Fruit fly (Drosophila melanogaster) whole organism, embryonic: ENCODE results near the gene Dif.
A peak's percentile ranks its signal among the peaks of the same experiment; 100 is the strongest.

ENCODE experiments used
- Antp ChIP-seq: fragments of 200-800 bp; sonication (Bioruptor generic); optimal IDR thresholded peaks from 3 replicates; lab custom pipeline; 2016; ENCODE audit warnings: missing biosample characterization, missing genetic modification characterization
- Asciz ChIP-seq: fragments of 200-800 bp; sonication (Bioruptor generic); optimal IDR thresholded peaks from 2 replicates; lab custom pipeline; 2017; ENCODE audit warnings: missing biosample characterization, mild to moderate bottlenecking, missing genetic modification characterization, missing genetic modification reagents
- CG1024 ChIP-seq: fragments of 200-800 bp; sonication (Bioruptor generic); IDR thresholded peaks from 2 replicates; pipeline ENCODE4 v1.3.6; 2022; ENCODE audit warnings: missing biosample characterization, missing genetic modification characterization
- CG10321 ChIP-seq: fragments of 200-800 bp; sonication (Bioruptor generic); IDR thresholded peaks from 2 replicates; pipeline ENCODE4 v1.3.6; 2022; ENCODE audit warnings: missing biosample characterization, missing genetic modification characterization
- CG10366 ChIP-seq: fragments of 200-800 bp; sonication (Bioruptor generic); IDR thresholded peaks from 2 replicates; pipeline ENCODE4 v1.3.6; 2022; ENCODE audit warnings: missing biosample characterization, missing genetic modification characterization
- CG12299 ChIP-seq: fragments of 200-800 bp; sonication (Bioruptor generic); optimal IDR thresholded peaks from 2 replicates; lab custom pipeline; 2018; ENCODE audit warnings: missing biosample characterization, mild to moderate bottlenecking, missing genetic modification characterization
- CG15514 ChIP-seq: fragments of 200-800 bp; sonication (Bioruptor generic); optimal IDR thresholded peaks from 3 replicates; lab custom pipeline; 2017; ENCODE audit warnings: missing biosample characterization, missing genetic modification characterization, mild to moderate bottlenecking, moderate library complexity, missing genetic modification reagents
- CG15601 ChIP-seq: fragments of 200-800 bp; sonication (Bioruptor generic); optimal IDR thresholded peaks from 3 replicates; lab custom pipeline; 2019; ENCODE audit warnings: missing biosample characterization, mild to moderate bottlenecking, missing genetic modification characterization, moderate library complexity
- CG17385 ChIP-seq: fragments of 200-800 bp; sonication (Bioruptor generic); optimal IDR thresholded peaks from 3 replicates; lab custom pipeline; 2018; ENCODE audit warnings: missing biosample characterization, mild to moderate bottlenecking, missing genetic modification characterization
- CG2875 ChIP-seq: fragments of 200-800 bp; sonication (Bioruptor generic); optimal IDR thresholded peaks from 2 replicates; lab custom pipeline; 2017; ENCODE audit warnings: missing biosample characterization, mild to moderate bottlenecking, missing genetic modification characterization, missing genetic modification reagents
- CG30403 ChIP-seq: fragments of 200-800 bp; sonication (Bioruptor generic); optimal IDR thresholded peaks from 3 replicates; lab custom pipeline; 2016; ENCODE audit warnings: missing biosample characterization, missing genetic modification characterization
- CG3407 ChIP-seq: fragments of 200-800 bp; sonication (Bioruptor generic); optimal IDR thresholded peaks from 2 replicates; lab custom pipeline; 2018; ENCODE audit warnings: missing biosample characterization, mild to moderate bottlenecking, missing genetic modification characterization
- CG3726 ChIP-seq: fragments of 200-800 bp; sonication (Bioruptor generic); IDR thresholded peaks from 3 replicates; pipeline ENCODE4, ENCODE4 v1.3.6; 2022; ENCODE audit warnings: missing biosample characterization, missing genetic modification characterization
- CG4707 ChIP-seq: fragments of 200-800 bp; sonication (Bioruptor generic); optimal IDR thresholded peaks from 2 replicates; lab custom pipeline; 2018; ENCODE audit warnings: missing biosample characterization, mild to moderate bottlenecking, missing genetic modification characterization, moderate library complexity
- CG6854 ChIP-seq: fragments of 200-800 bp; sonication (Bioruptor generic); optimal IDR thresholded peaks from 3 replicates; lab custom pipeline; 2017; ENCODE audit warnings: missing biosample characterization, mild to moderate bottlenecking, missing genetic modification characterization
- CG7357 ChIP-seq: fragments of 200-800 bp; sonication (Bioruptor generic); IDR thresholded peaks from 3 replicates; pipeline ENCODE4 v1.3.6; 2022; ENCODE audit warnings: missing biosample characterization, missing genetic modification characterization
- CG7928 ChIP-seq: fragments of 200-800 bp; sonication (Bioruptor generic); optimal IDR thresholded peaks from 2 replicates; lab custom pipeline; 2017; ENCODE audit warnings: missing biosample characterization, mild to moderate bottlenecking, missing genetic modification characterization
- CoRest ChIP-seq: fragments of 200-800 bp; sonication (Bioruptor generic); optimal IDR thresholded peaks from 3 replicates; lab custom pipeline; 2018; ENCODE audit warnings: missing biosample characterization, mild to moderate bottlenecking, missing genetic modification characterization, moderate library complexity
- CrebB ChIP-seq: fragments of 200-800 bp; sonication (Bioruptor generic); optimal IDR thresholded peaks from 3 replicates; lab custom pipeline; 2018; ENCODE audit warnings: missing biosample characterization, mild to moderate bottlenecking, missing genetic modification characterization
- D ChIP-seq, 2 experiments: fragments of 200-800 bp in 1 of 2; fragments of >200 bp in 1 of 2; sonication (Bioruptor generic) in 1 of 2; optimal IDR thresholded peaks; 2 replicates in 1 of 2; 3 replicates in 1 of 2; lab custom pipeline; 2017; ENCODE audit warnings: mild to moderate bottlenecking in 1 of 2, missing biosample characterization in 1 of 2, missing genetic modification characterization in 1 of 2, missing genetic modification reagents in 1 of 2
- D19A ChIP-seq: fragments of 200-800 bp; optimal IDR thresholded peaks from 3 replicates; lab custom pipeline; 2019; ENCODE audit warnings: missing biosample characterization, mild to moderate bottlenecking, missing genetic modification characterization, moderate library complexity
- Dip2 ChIP-seq: fragments of 200-800 bp; sonication (Bioruptor generic); IDR thresholded peaks from 2 replicates; pipeline ENCODE4 v1.3.6; 2022; ENCODE audit warnings: missing biosample characterization, missing genetic modification characterization
- Dip3 ChIP-seq: fragments of 200-800 bp; sonication (Bioruptor generic); optimal IDR thresholded peaks from 3 replicates; lab custom pipeline; 2016; ENCODE audit warnings: missing biosample characterization, missing genetic modification characterization
- Gsc ChIP-seq: fragments of 200-800 bp; sonication (Bioruptor generic); IDR thresholded peaks from 2 replicates; pipeline ENCODE4 v1.3.6; 2022; ENCODE audit warnings: missing biosample characterization, missing genetic modification characterization
- HLH4C ChIP-seq: fragments of 200-800 bp; sonication (Bioruptor generic); IDR thresholded peaks from 3 replicates; pipeline ENCODE4 v1.3.6; 2022; ENCODE audit warnings: missing biosample characterization, missing genetic modification characterization; ENCODE audit not compliant: partially characterized antibody
- Hmr ChIP-seq: fragments of 200-800 bp; sonication (Bioruptor generic); optimal IDR thresholded peaks from 3 replicates; lab custom pipeline; 2017; ENCODE audit warnings: mild to moderate bottlenecking, missing biosample characterization, missing genetic modification reagents, missing genetic modification characterization
- Meics ChIP-seq: fragments of 200-800 bp; sonication (Bioruptor generic); optimal IDR thresholded peaks from 2 replicates; lab custom pipeline; 2017; ENCODE audit warnings: missing biosample characterization, mild to moderate bottlenecking, missing genetic modification characterization
- NK7.1 ChIP-seq: fragments of 200-800 bp; sonication (Bioruptor generic); optimal IDR thresholded peaks from 3 replicates; lab custom pipeline; 2016; ENCODE audit warnings: missing biosample characterization, missing genetic modification characterization
- Neu2 ChIP-seq: fragments of 200-800 bp; sonication (Bioruptor generic); optimal IDR thresholded peaks from 3 replicates; lab custom pipeline; 2016; ENCODE audit warnings: missing biosample characterization, missing genetic modification characterization, borderline replicate concordance
- Rx ChIP-seq: fragments of 200-800 bp; sonication (Bioruptor generic); IDR thresholded peaks from 2 replicates; pipeline ENCODE4 v1.3.6; 2022; ENCODE audit warnings: missing biosample characterization, missing genetic modification characterization
- Ssrp ChIP-seq: fragments of 200-800 bp; sonication (Bioruptor generic); optimal IDR thresholded peaks from 2 replicates; lab custom pipeline; 2018; ENCODE audit warnings: missing biosample characterization, mild to moderate bottlenecking, missing genetic modification characterization, moderate library complexity
- Stat92E ChIP-seq, 3 experiments: fragments of >200 bp in 2 of 3; fragments of 200-800 bp in 1 of 3; sonication (Bioruptor generic) in 1 of 3; optimal IDR thresholded peaks; 2 replicates each; lab custom pipeline; 2017 to 2019; ENCODE audit warnings: missing biosample characterization in 3 of 3, missing genetic modification characterization in 3 of 3, mild to moderate bottlenecking in 1 of 3, moderate library complexity in 1 of 3
- Usf ChIP-seq: fragments of 200-800 bp; sonication (Bioruptor generic); optimal IDR thresholded peaks from 2 replicates; lab custom pipeline; 2017; ENCODE audit warnings: missing genotype, missing biosample characterization, missing genetic modification characterization
- ac ChIP-seq: fragments of 200-800 bp; sonication (Bioruptor generic); optimal IDR thresholded peaks from 3 replicates; lab custom pipeline; 2017; ENCODE audit warnings: missing biosample characterization, mild to moderate bottlenecking, missing genetic modification characterization
- bigmax ChIP-seq: fragments of 200-800 bp; sonication (Bioruptor generic); optimal IDR thresholded peaks from 2 replicates; lab custom pipeline; 2018; ENCODE audit warnings: missing biosample characterization, mild to moderate bottlenecking, missing genetic modification characterization
- bsh ChIP-seq, 2 experiments: fragments of 200-800 bp; sonication (Bioruptor generic); optimal IDR thresholded peaks; 2 replicates each; lab custom pipeline; 2017 to 2018; ENCODE audit warnings: mild to moderate bottlenecking in 2 of 2, missing biosample characterization in 2 of 2, missing genetic modification characterization in 2 of 2, moderate library complexity in 1 of 2
- da ChIP-seq: fragments of 200-800 bp; sonication (Bioruptor generic); optimal IDR thresholded peaks from 2 replicates; lab custom pipeline; 2016; ENCODE audit warnings: missing biosample characterization, missing genetic modification characterization
- en ChIP-seq: fragments of 200-800 bp; sonication (Bioruptor generic); optimal IDR thresholded peaks from 2 replicates; lab custom pipeline; 2016; ENCODE audit warnings: missing biosample characterization, missing genetic modification characterization
- ind ChIP-seq: fragments of 200-800 bp; sonication (Bioruptor generic); optimal IDR thresholded peaks from 3 replicates; lab custom pipeline; 2016; ENCODE audit warnings: missing biosample characterization, missing genetic modification characterization
- nerfin-2 ChIP-seq: fragments of 200-800 bp; sonication (Bioruptor generic); IDR thresholded peaks from 2 replicates; pipeline ENCODE4 v1.3.6; 2022; ENCODE audit warnings: missing biosample characterization, missing genetic modification characterization; ENCODE audit not compliant: partially characterized antibody
- pfk ChIP-seq: fragments of 200-800 bp; sonication (Bioruptor generic); optimal IDR thresholded peaks from 2 replicates; lab custom pipeline; 2018; ENCODE audit warnings: missing biosample characterization, mild to moderate bottlenecking, missing genetic modification characterization, moderate library complexity
- rib ChIP-seq: fragments of 200-800 bp; sonication (Bioruptor generic); IDR thresholded peaks from 2 replicates; pipeline ENCODE4 v1.3.6; 2022; ENCODE audit warnings: missing biosample characterization, missing genetic modification characterization
- ro ChIP-seq: fragments of 200-800 bp; sonication (Bioruptor generic); IDR thresholded peaks from 2 replicates; pipeline ENCODE4 v1.3.6; 2022; ENCODE audit warnings: missing biosample characterization, missing genetic modification characterization
- scrt ChIP-seq: fragments of 200-800 bp; sonication (Bioruptor generic); optimal IDR thresholded peaks from 2 replicates; lab custom pipeline; 2018; ENCODE audit warnings: missing biosample characterization, mild to moderate bottlenecking, missing genetic modification characterization, moderate library complexity
- tx ChIP-seq: fragments of 200-800 bp; sonication (Bioruptor generic); optimal IDR thresholded peaks from 2 replicates; lab custom pipeline; 2016; ENCODE audit warnings: missing biosample characterization, missing genetic modification characterization
- usp ChIP-seq: fragments of >200 bp; optimal IDR thresholded peaks from 2 replicates; lab custom pipeline; 2017; ENCODE audit warnings: missing biosample characterization, missing genetic modification characterization
- wdn ChIP-seq: fragments of 200-800 bp; sonication (Bioruptor generic); IDR thresholded peaks from 2 replicates; pipeline ENCODE4 v1.3.6; 2022; ENCODE audit warnings: missing biosample characterization, missing genetic modification characterization
- zfh1 ChIP-seq: fragments of 200-800 bp; sonication (Bioruptor generic); IDR thresholded peaks from 3 replicates; pipeline ENCODE4 v1.3.6; 2022; ENCODE audit warnings: missing biosample characterization, missing genetic modification characterization

Dif gene

DNA sequence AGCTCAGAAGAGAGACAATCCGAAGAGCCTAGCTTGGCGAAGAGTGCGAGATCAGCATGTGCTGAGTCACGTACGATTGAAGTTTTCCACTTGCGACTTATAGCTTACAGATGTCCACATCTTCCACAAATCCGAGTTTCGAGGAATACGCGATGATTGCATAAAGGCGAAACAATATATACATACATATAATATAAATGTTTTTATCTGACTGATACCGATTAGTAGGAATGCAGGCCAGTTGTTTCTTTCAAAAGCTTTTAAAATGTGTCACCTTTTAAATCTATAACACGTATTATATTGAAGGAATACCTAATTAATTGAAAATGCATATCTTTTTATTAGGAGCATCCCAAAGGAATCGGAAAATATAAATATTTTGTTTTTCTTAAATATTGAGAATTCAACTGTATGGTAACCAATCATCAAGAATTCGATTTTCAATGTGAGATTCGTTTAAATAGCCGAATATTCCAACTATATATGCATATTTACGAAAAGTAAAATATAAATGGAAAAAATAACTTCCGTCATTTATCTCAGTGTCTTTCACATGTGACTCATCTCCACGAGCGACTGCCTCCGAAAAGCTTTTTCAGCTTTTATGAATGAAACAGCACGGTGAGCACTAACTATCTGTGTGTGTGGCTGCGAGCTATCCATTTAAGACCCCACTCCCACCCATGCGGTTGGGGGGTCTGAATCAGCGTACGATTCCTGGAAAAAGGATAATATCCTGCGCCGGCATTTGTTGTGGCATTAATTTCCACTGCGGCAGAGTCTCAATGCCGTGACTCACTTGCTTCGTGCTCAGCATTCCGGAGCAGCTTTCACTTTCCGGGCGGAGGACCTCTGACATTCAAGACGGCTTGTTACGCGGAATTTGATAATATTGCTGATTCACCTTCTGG is 17.8 kb upstream of the Dif start (continued):
- TF ChIP-seq nerfin-2 (GFP tag; lab: Robert Waterston, UW) (no peak), zfh1 (GFP tag; lab: Robert Waterston, UW) (no peak), CG1024 (no peak), Usf (GFP tag; lab: Kevin White, UChicago) (no peak), Gsc (GFP tag; lab: Robert Waterston, UW) (no peak), bsh (GFP tag; optimal IDR thresholded peaks at IDR 0.05; lab: Kevin White, UChicago) (peak in 1 of 2 experiments; percentile 48), D19A (tag; lab: Kevin White, UChicago) (peak; percentile 57), Neu2 (GFP tag; lab: Kevin White, UChicago) (no peak), NK7.1 (GFP tag; lab: Kevin White, UChicago) (peak; percentile 26), CG4707 (GFP tag; lab: Kevin White, UChicago) (no peak), Antp (GFP tag; lab: Kevin White, UChicago) (peak; percentile 27), CG10366 (GFP tag; lab: Robert Waterston, UW) (peak; percentile 23; the same call in 1 of the 2 replicates), ro (GFP tag; lab: Robert Waterston, UW) (no peak), wdn (GFP tag; lab: Robert Waterston, UW) (no peak), scrt (GFP tag; lab: Kevin White, UChicago) (peak; percentile 52), CG10321 (GFP tag; lab: Robert Waterston, UW) (no peak), CrebB (tag; lab: Kevin White, UChicago) (peak; percentile 19), bigmax (GFP tag; lab: Kevin White, UChicago) (no peak), CG30403 (peak; percentile 78), tx (no peak), CG3407 (peak; percentile 33), D (optimal IDR thresholded peaks at IDR 0.05; lab: Kevin White, UChicago) (no peak), D (GFP tag; optimal IDR thresholded peaks at IDR 0.05; lab: Kevin White, UChicago) (peak; percentile 40), CG7928 (GFP tag; lab: Kevin White, UChicago) (no peak), CG12299 (tag; lab: Kevin White, UChicago) (peak; percentile 38), Rx (no peak), Stat92E (GFP tag; optimal IDR thresholded peaks at IDR 0.05; lab: Kevin White, UChicago) (no peak), CG7357 (GFP tag; lab: Robert Waterston, UW) (no peak), HLH4C (no peak), Meics (GFP tag; lab: Kevin White, UChicago) (peak; percentile 79), CG17385 (peak; percentile 50), CG3726 (GFP tag; lab: Robert Waterston, UW) (no peak), Asciz (peak; percentile 60), en (GFP tag; lab: Kevin White, UChicago) (peak; percentile 15), CG6854 (GFP tag; lab: Kevin White, UChicago) (peak; percentile 63), CG15514 (GFP tag; lab: Kevin White, UChicago) (peak; percentile 46), Hmr (peak; percentile 74), Ssrp (tag; lab: Kevin White, UChicago) (no peak), Dip3 (peak; percentile 46), CG15601 (peak; percentile 20), CG2875 (peak; percentile 53), Dip2 (GFP tag; lab: Robert Waterston, UW) (no peak), CoRest (tag; lab: Kevin White, UChicago) (peak; percentile 77), ac (no peak), rib (GFP tag; lab: Robert Waterston, UW) (peak; percentile 10; the same call in 1 of the 2 replicates), pfk (GFP tag; lab: Kevin White, UChicago) (no peak), da (GFP tag; lab: Kevin White, UChicago) (no peak), ind (GFP tag; lab: Kevin White, UChicago) (peak; percentile 43), usp (GFP tag; lab: Kevin White, UChicago) (no peak)
